Fruit fly (Drosophila melanogaster) whole organism, larva: ENCODE data around the gene Syn.
A peak's percentile ranks its signal among the peaks of the same experiment; 100 is the strongest.

Experiments used
- noc ChIP-seq: fragments of 200-800 bp; sonication (Bioruptor generic); optimal IDR thresholded peaks from 3 replicates; lab custom pipeline; 2019; ENCODE audit warnings: missing biosample characterization, mild to moderate bottlenecking, missing genetic modification characterization, moderate library complexity

Gene Syn

dm6 chr3R:10169124-10169766 lies 21.2 kb upstream of the Syn start:
- no peak for TF ChIP-seq noc (tag; lab: Kevin White, UChicago)

- TF ChIP-seq noc (tag; lab: Kevin White, UChicago): peak; percentile 92
Measured at dm6 chr3R:10170356-10170876, 20.1 kb upstream of the Syn start, which contains the start of gene Best1. Gene Best1, minus strand, starts transcription at chr3R:10170487.

- TF ChIP-seq noc (tag; lab: Kevin White, UChicago): no peak
Measured at dm6 chr3R:10176927-10177511, 13.5 kb upstream of the Syn start.

- TF ChIP-seq noc (tag; lab: Kevin White, UChicago): peak; percentile 3
Measured at dm6 chr3R:10185986-10186385, 4.5 kb upstream of the Syn start.

- TF ChIP-seq noc (tag; lab: Kevin White, UChicago): no peak
Measured at dm6 chr3R:10189520-10189919, 969 bp upstream of the Syn start, which contains the start of gene CG12814. Gene CG12814, minus strand, starts transcription at chr3R:10189603.

- no peak for TF ChIP-seq noc (tag; lab: Kevin White, UChicago)
Measured at dm6 chr3R:10203554-10203953, 13.1 kb downstream of the Syn start.

dm6 chr3R:10206740-10207139 lies 16.3 kb downstream of the Syn start:
- no peak for TF ChIP-seq noc (tag; lab: Kevin White, UChicago)

dm6 chr3R:10212799-10213198 lies 22.3 kb downstream of the Syn start, which contains the start of gene Timp:
Gene Timp, minus strand, starts transcription at chr3R:10213007.
- no peak for TF ChIP-seq noc (tag; lab: Kevin White, UChicago)

dm6 chr3R:10213430-10213829 lies 22.9 kb downstream of the Syn start:
- TF ChIP-seq noc (tag; lab: Kevin White, UChicago): no peak

- TF ChIP-seq noc (tag; lab: Kevin White, UChicago): no peak
Measured at dm6 chr3R:10217998-10218397, 27.5 kb downstream of the Syn start.

dm6 chr3R:10222416-10222815 lies 31.9 kb downstream of the Syn start, which contains the start of gene CG12420:
Gene CG12420, plus strand, starts transcription at chr3R:10222698.
- TF ChIP-seq noc (tag; lab: Kevin White, UChicago): no peak

- TF ChIP-seq noc (tag; lab: Kevin White, UChicago): no peak
Measured at dm6 chr3R:10224594-10224993, 34.1 kb downstream of the Syn start, which contains the start of the genes CG12817 and CG34107. Gene CG12817, minus strand, starts transcription at chr3R:10224725. Gene CG34107, plus strand, starts transcription at chr3R:10224909.

- no peak for TF ChIP-seq noc (tag; lab: Kevin White, UChicago)
Measured at dm6 chr3R:10225390-10225789, 34.9 kb downstream of the Syn start, which contains the start of gene CG42795. Gene CG42795, plus strand, starts transcription at chr3R:10225690.

dm6 chr3R:10226132-10227023 lies 35.9 kb downstream of the Syn start:
- TF ChIP-seq noc (tag; lab: Kevin White, UChicago): no peak

dm6 chr3R:10227990-10228389 lies 37.5 kb downstream of the Syn start:
- no peak for TF ChIP-seq noc (tag; lab: Kevin White, UChicago)

dm6 chr3R:10251218-10251617 lies 60.7 kb downstream of the Syn start, which contains the start of gene CG3999:
Gene CG3999, plus strand, starts transcription at chr3R:10251518.
- no peak for TF ChIP-seq noc (tag; lab: Kevin White, UChicago)
